Fruit fly (Drosophila melanogaster) whole organism, embryonic: ENCODE results near the gene CG34148.

Experiments
- Abd-B ChIP-seq: fragments of 200-800 bp; sonication (Bioruptor generic); optimal IDR thresholded peaks from 2 replicates; lab custom pipeline; 2018; ENCODE audit warnings: missing biosample characterization, mild to moderate bottlenecking, missing genetic modification characterization, moderate library complexity
- Atf3 ChIP-seq: fragments of 200-800 bp; sonication (Bioruptor generic); optimal IDR thresholded peaks from 3 replicates; lab custom pipeline; 2016; ENCODE audit warnings: missing biosample characterization, missing genetic modification characterization
- BEAF-32 ChIP-seq: fragments of 200-800 bp; sonication (Bioruptor generic); optimal IDR thresholded peaks from 3 replicates; lab custom pipeline; 2017; ENCODE audit warnings: missing biosample characterization, missing genetic modification characterization, mild to moderate bottlenecking, moderate library complexity, missing genetic modification reagents
- Bgb ChIP-seq: fragments of 200-800 bp; sonication (Bioruptor generic); IDR thresholded peaks from 2 replicates; pipeline ENCODE4 v1.3.6; 2022; ENCODE audit warnings: missing biosample characterization, missing genetic modification characterization; ENCODE audit not compliant: partially characterized antibody
- Blimp-1 ChIP-seq: fragments of 200-800 bp; sonication (Bioruptor generic); optimal IDR thresholded peaks from 3 replicates; lab custom pipeline; 2018; ENCODE audit warnings: missing biosample characterization, missing genetic modification characterization, mild to moderate bottlenecking, moderate library complexity, missing genetic modification reagents
- CG10274 ChIP-seq: fragments of 200-800 bp; sonication (Bioruptor generic); optimal IDR thresholded peaks from 3 replicates; lab custom pipeline; 2017; ENCODE audit warnings: missing biosample characterization, mild to moderate bottlenecking, missing genetic modification characterization
- CG10565 ChIP-seq: fragments of 200-800 bp; sonication (Bioruptor generic); optimal IDR thresholded peaks from 3 replicates; lab custom pipeline; 2016; ENCODE audit warnings: missing biosample characterization, mild to moderate bottlenecking, missing genetic modification characterization
- CG14014 ChIP-seq: fragments of 200-800 bp; sonication (Bioruptor generic); IDR thresholded peaks from 2 replicates; pipeline ENCODE4 v1.3.6; 2022; ENCODE audit warnings: missing biosample characterization, missing genetic modification characterization
- CG15073 ChIP-seq: fragments of 200-800 bp; sonication (Bioruptor generic); optimal IDR thresholded peaks from 2 replicates; lab custom pipeline; 2016; ENCODE audit warnings: missing biosample characterization, missing genetic modification characterization
- CG1529 ChIP-seq: fragments of 200-800 bp; sonication (Bioruptor generic); optimal IDR thresholded peaks from 3 replicates; lab custom pipeline; 2018; ENCODE audit warnings: missing biosample characterization, missing genetic modification characterization
- CG1603 ChIP-seq: fragments of 200-800 bp; sonication (Bioruptor generic); optimal IDR thresholded peaks from 2 replicates; lab custom pipeline; 2019; ENCODE audit warnings: missing biosample characterization, mild to moderate bottlenecking, missing genetic modification characterization, moderate library complexity
- CG17385 ChIP-seq: fragments of 200-800 bp; sonication (Bioruptor generic); optimal IDR thresholded peaks from 3 replicates; lab custom pipeline; 2018; ENCODE audit warnings: missing biosample characterization, mild to moderate bottlenecking, missing genetic modification characterization
- CG17912 ChIP-seq: fragments of 200-800 bp; sonication (Bioruptor generic); optimal IDR thresholded peaks from 2 replicates; lab custom pipeline; 2018; ENCODE audit warnings: missing biosample characterization, mild to moderate bottlenecking, missing genetic modification characterization
- CG1832 ChIP-seq: fragments of 200-800 bp; sonication (Bioruptor generic); optimal IDR thresholded peaks from 2 replicates; lab custom pipeline; 2017; ENCODE audit warnings: missing biosample characterization, mild to moderate bottlenecking, missing genetic modification characterization, inconsistent platforms
- CG2712 ChIP-seq: fragments of 200-800 bp; optimal IDR thresholded peaks from 3 replicates; lab custom pipeline; 2019; ENCODE audit warnings: missing biosample characterization, mild to moderate bottlenecking, missing genetic modification characterization, moderate library complexity
- CG2889 ChIP-seq: fragments of 200-800 bp; sonication (Bioruptor generic); IDR thresholded peaks from 3 replicates; pipeline ENCODE4 v1.3.6; 2022; ENCODE audit warnings: missing biosample characterization, missing genetic modification characterization
- CG33213 ChIP-seq: fragments of 200-800 bp; sonication (Bioruptor generic); optimal IDR thresholded peaks from 3 replicates; lab custom pipeline; 2016; ENCODE audit warnings: missing biosample characterization, missing genetic modification characterization
- CG5180 ChIP-seq: fragments of 200-800 bp; sonication (Bioruptor generic); optimal IDR thresholded peaks from 3 replicates; lab custom pipeline; 2017; ENCODE audit warnings: missing biosample characterization, missing genetic modification characterization, mild to moderate bottlenecking, moderate library complexity, missing genetic modification reagents
- CG5245 ChIP-seq: fragments of 200-800 bp; sonication (Bioruptor generic); optimal IDR thresholded peaks from 3 replicates; lab custom pipeline; 2016; ENCODE audit warnings: missing biosample characterization, missing genetic modification characterization
- CG6175 ChIP-seq: fragments of 200-800 bp; sonication (Bioruptor generic); IDR thresholded peaks from 3 replicates; pipeline ENCODE4 v1.3.6; 2022; ENCODE audit warnings: missing biosample characterization, missing genetic modification characterization
- CG7357 ChIP-seq: fragments of 200-800 bp; sonication (Bioruptor generic); IDR thresholded peaks from 3 replicates; pipeline ENCODE4 v1.3.6; 2022; ENCODE audit warnings: missing biosample characterization, missing genetic modification characterization
- CG7372 ChIP-seq: fragments of 200-800 bp; sonication (Bioruptor generic); IDR thresholded peaks from 2 replicates; pipeline ENCODE4 v1.3.6; 2022; ENCODE audit warnings: missing biosample characterization, missing genetic modification characterization
- CG8290 ChIP-seq, 3 experiments: fragments of 200-800 bp; sonication (Bioruptor generic); optimal IDR thresholded peaks; 2 replicates each; lab custom pipeline; 2016 to 2019; ENCODE audit warnings: missing biosample characterization in 3 of 3, missing genetic modification characterization in 3 of 3, mild to moderate bottlenecking in 2 of 3, moderate library complexity in 1 of 3
- CG8388 ChIP-seq: fragments of 200-800 bp; sonication (Bioruptor generic); optimal IDR thresholded peaks from 2 replicates; lab custom pipeline; 2019; ENCODE audit warnings: missing biosample characterization, mild to moderate bottlenecking, missing genetic modification characterization, moderate library complexity
- D ChIP-seq, 2 experiments: fragments of 200-800 bp in 1 of 2; fragments of >200 bp in 1 of 2; sonication (Bioruptor generic) in 1 of 2; optimal IDR thresholded peaks; 2 replicates in 1 of 2; 3 replicates in 1 of 2; lab custom pipeline; 2017; ENCODE audit warnings: mild to moderate bottlenecking in 1 of 2, missing biosample characterization in 1 of 2, missing genetic modification characterization in 1 of 2, missing genetic modification reagents in 1 of 2
- D19B ChIP-seq: fragments of 200-800 bp; sonication (Bioruptor generic); optimal IDR thresholded peaks from 2 replicates; lab custom pipeline; 2017; ENCODE audit warnings: missing biosample characterization, mild to moderate bottlenecking, missing genetic modification characterization
- Dip2 ChIP-seq: fragments of 200-800 bp; sonication (Bioruptor generic); IDR thresholded peaks from 2 replicates; pipeline ENCODE4 v1.3.6; 2022; ENCODE audit warnings: missing biosample characterization, missing genetic modification characterization
- Gug ChIP-seq: fragments of 200-800 bp; sonication (Bioruptor generic); IDR thresholded peaks from 4 replicates; pipeline ENCODE4 v1.3.6; 2022; ENCODE audit warnings: missing biosample characterization, missing genetic modification characterization
- Jarid2 ChIP-seq: fragments of 200-800 bp; sonication (Bioruptor generic); optimal IDR thresholded peaks from 3 replicates; lab custom pipeline; 2017; ENCODE audit warnings: mild to moderate bottlenecking, missing biosample characterization, missing genetic modification reagents, missing genetic modification characterization
- Oaz ChIP-seq: fragments of 200-800 bp; sonication (Bioruptor generic); IDR thresholded peaks from 2 replicates; pipeline ENCODE4 v1.3.6; 2022; ENCODE audit warnings: missing biosample characterization, missing genetic modification characterization
- Ravus ChIP-seq: fragments of 200-800 bp; sonication (Bioruptor generic); IDR thresholded peaks from 2 replicates; pipeline ENCODE4 v1.3.6; 2022; ENCODE audit warnings: missing biosample characterization, missing genetic modification characterization
- Scr ChIP-seq: fragments of 200-800 bp; sonication (Bioruptor generic); IDR thresholded peaks from 2 replicates; pipeline ENCODE4 v1.3.6; 2022; ENCODE audit warnings: missing biosample characterization, missing genetic modification characterization; ENCODE audit not compliant: partially characterized antibody
- Sry-β ChIP-seq: fragments of 200-800 bp; sonication (Bioruptor generic); optimal IDR thresholded peaks from 2 replicates; lab custom pipeline; 2018; ENCODE audit warnings: missing biosample characterization, mild to moderate bottlenecking, missing genetic modification characterization, moderate library complexity
- Tbp ChIP-seq: fragments of >200 bp; optimal IDR thresholded peaks from 2 replicates; lab custom pipeline; 2018; ENCODE audit warnings: missing biosample characterization, missing genetic modification characterization
- ab ChIP-seq: fragments of 200-800 bp; sonication (Bioruptor generic); optimal IDR thresholded peaks from 2 replicates; lab custom pipeline; 2016; ENCODE audit warnings: missing biosample characterization, missing genetic modification characterization
- ap ChIP-seq: fragments of 200-800 bp; sonication (Bioruptor generic); IDR thresholded peaks from 2 replicates; pipeline ENCODE4 v1.3.6; 2022; ENCODE audit warnings: missing biosample characterization, missing genetic modification characterization
- chif ChIP-seq, 2 experiments: fragments of 200-800 bp; sonication (Bioruptor generic); optimal IDR thresholded peaks; 3 replicates each; lab custom pipeline; 2016; ENCODE audit warnings: missing biosample characterization in 2 of 2, missing genetic modification characterization in 2 of 2
- crol ChIP-seq: fragments of 200-800 bp; sonication (Bioruptor generic); IDR thresholded peaks from 2 replicates; pipeline ENCODE4 v1.3.6; 2022; ENCODE audit warnings: missing biosample characterization, missing genetic modification characterization
- cwo ChIP-seq: fragments of 200-800 bp; sonication (Bioruptor generic); optimal IDR thresholded peaks from 3 replicates; lab custom pipeline; 2017; ENCODE audit warnings: missing biosample characterization, missing genetic modification characterization, mild to moderate bottlenecking, moderate library complexity, missing genetic modification reagents
- ems ChIP-seq: fragments of 200-800 bp; sonication (Bioruptor generic); optimal IDR thresholded peaks from 3 replicates; lab custom pipeline; 2016; ENCODE audit warnings: missing biosample characterization, missing genetic modification characterization
- en ChIP-seq: fragments of 200-800 bp; sonication (Bioruptor generic); optimal IDR thresholded peaks from 2 replicates; lab custom pipeline; 2016; ENCODE audit warnings: missing biosample characterization, missing genetic modification characterization
- maf-S ChIP-seq: fragments of 200-800 bp; sonication (Bioruptor generic); optimal IDR thresholded peaks from 2 replicates; lab custom pipeline; 2016; ENCODE audit warnings: missing biosample characterization, missing genetic modification characterization
- mld ChIP-seq: fragments of 200-800 bp; sonication (Bioruptor generic); IDR thresholded peaks from 3 replicates; pipeline ENCODE4 v1.3.6; 2022; ENCODE audit warnings: missing biosample characterization, missing genetic modification characterization; ENCODE audit not compliant: partially characterized antibody
- sna ChIP-seq: fragments of 200-800 bp; sonication (Bioruptor generic); IDR thresholded peaks from 2 replicates; pipeline ENCODE4 v1.3.6; 2022; ENCODE audit warnings: missing biosample characterization, missing genetic modification characterization; ENCODE audit not compliant: partially characterized antibody
- sqz ChIP-seq: fragments of 200-800 bp; sonication (Bioruptor generic); optimal IDR thresholded peaks from 3 replicates; lab custom pipeline; 2018; ENCODE audit warnings: missing biosample characterization, mild to moderate bottlenecking, missing genetic modification characterization
- ssp ChIP-seq: fragments of 200-800 bp; sonication (Bioruptor generic); IDR thresholded peaks from 2 replicates; pipeline ENCODE4 v1.3.6; 2022; ENCODE audit warnings: missing biosample characterization, missing genetic modification characterization
- vvl ChIP-seq: fragments of 200-800 bp; sonication (Bioruptor generic); IDR thresholded peaks from 2 replicates; pipeline ENCODE4 v1.3.6; 2022; ENCODE audit warnings: missing biosample characterization, missing genetic modification characterization
- wdn ChIP-seq: fragments of 200-800 bp; sonication (Bioruptor generic); IDR thresholded peaks from 2 replicates; pipeline ENCODE4 v1.3.6; 2022; ENCODE audit warnings: missing biosample characterization, missing genetic modification characterization
- zf30C ChIP-seq: fragments of 200-800 bp; sonication (Bioruptor generic); optimal IDR thresholded peaks from 3 replicates; lab custom pipeline; 2018; ENCODE audit warnings: missing biosample characterization, mild to moderate bottlenecking, missing genetic modification characterization

The CG34148 gene

DNA sequence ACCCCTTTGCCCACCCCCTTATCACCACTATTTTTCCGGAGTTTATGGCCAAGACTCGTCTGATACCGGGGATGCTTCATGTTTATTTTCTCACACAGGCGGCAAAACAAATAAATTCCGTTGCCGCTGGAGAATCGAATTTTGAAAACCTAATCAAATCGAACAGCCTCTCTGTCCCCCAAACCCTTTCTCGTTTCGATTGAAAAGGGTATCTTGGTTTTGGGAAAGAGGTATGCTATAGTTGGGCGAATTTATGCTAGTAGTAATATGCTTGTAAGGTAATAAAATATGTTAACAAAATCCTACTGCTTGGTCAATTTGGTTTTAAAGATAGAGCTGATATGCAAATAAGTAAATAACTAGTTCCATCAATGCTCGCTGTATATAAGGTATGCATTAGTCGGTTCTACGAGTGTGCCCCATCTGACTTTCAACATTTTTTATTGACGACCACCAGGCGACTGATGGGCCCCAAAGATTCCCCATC is 50.4 kb downstream of the CG34148 start (continued):
- TF ChIP-seq D (optimal IDR thresholded peaks at IDR 0.05; lab: Kevin White, UChicago) (no peak), D (GFP tag; optimal IDR thresholded peaks at IDR 0.05; lab: Kevin White, UChicago) (peak; percentile 79), wdn (GFP tag; lab: Robert Waterston, UW) (0 out of 2 replicates have a peak, but pooled peaks have one; percentile 9), CG1603 (tag; lab: Kevin White, UChicago) (peak; percentile 93), CG10274 (no peak), Gug (peak; percentile 62; the same call in 3 of the 4 replicates), CG6175 (GFP tag; lab: Robert Waterston, UW) (no peak), sqz (GFP tag; lab: Kevin White, UChicago) (peak; percentile 50), zf30C (GFP tag; lab: Kevin White, UChicago) (no peak), vvl (peak; percentile 87), Scr (GFP tag; lab: Robert Waterston, UW) (no peak), Sry-β (no peak), CG17912 (GFP tag; lab: Kevin White, UChicago) (no peak), CG7372 (GFP tag; lab: Robert Waterston, UW) (peak; percentile 42; the same call in 1 of the 2 replicates), Blimp-1 (GFP tag; lab: Kevin White, UChicago) (peak; percentile 79), CG8388 (GFP tag; lab: Kevin White, UChicago) (peak; percentile 83), CG7357 (GFP tag; lab: Robert Waterston, UW) (peak; percentile 48; the same call in 1 of the 3 replicates), cwo (GFP tag; lab: Kevin White, UChicago) (no peak), sna (GFP tag; lab: Robert Waterston, UW) (no peak), ems (GFP tag; lab: Kevin White, UChicago) (peak; percentile 43), CG5180 (GFP tag; lab: Kevin White, UChicago) (peak; percentile 1), Dip2 (GFP tag; lab: Robert Waterston, UW) (no peak), Tbp (no peak), CG14014 (GFP tag; lab: Robert Waterston, UW) (0 out of 2 replicates have a peak, but pooled peaks have one; percentile 25), CG1529 (GFP tag; lab: Kevin White, UChicago) (peak; percentile 76), Ravus (GFP tag; lab: Robert Waterston, UW) (no peak), CG8290 (GFP tag; optimal IDR thresholded peaks at IDR 0.05; lab: Kevin White, UChicago) (peak; percentile 8), CG8290 (tag; optimal IDR thresholded peaks at IDR 0.05; lab: Kevin White, UChicago) (peak in 1 of 2 experiments; percentile 54), chif (GFP tag; optimal IDR thresholded peaks at IDR 0.05; lab: Kevin White, UChicago) (peak; percentile 78 to 91), mld (GFP tag; lab: Robert Waterston, UW) (peak; percentile 54; the same call in 1 of the 3 replicates), maf-S (GFP tag; lab: Kevin White, UChicago) (no peak), Abd-B (GFP tag; lab: Kevin White, UChicago) (peak; percentile 82), ssp (GFP tag; lab: Robert Waterston, UW) (peak; percentile 81), Bgb (GFP tag; lab: Robert Waterston, UW) (no peak), CG33213 (GFP tag; lab: Kevin White, UChicago) (peak; percentile 55), CG2712 (tag; lab: Kevin White, UChicago) (peak; percentile 94), CG5245 (GFP tag; lab: Kevin White, UChicago) (peak; percentile 50), D19B (peak; percentile 82), Jarid2 (GFP tag; lab: Kevin White, UChicago) (no peak), ab (peak; percentile 53), Oaz (GFP tag; lab: Robert Waterston, UW) (no peak), Atf3 (peak; percentile 81), CG17385 (GFP tag; lab: Kevin White, UChicago) (peak; percentile 58), en (GFP tag; lab: Kevin White, UChicago) (peak; percentile 37), crol (GFP tag; lab: Robert Waterston, UW) (no peak; the same call in 1 of the 2 replicates), CG10565 (GFP tag; lab: Kevin White, UChicago) (peak; percentile 37), BEAF-32 (GFP tag; lab: Kevin White, UChicago) (no peak), CG1832 (no peak), CG15073 (no peak), ap (peak; percentile 51; the same call in 1 of the 2 replicates), CG2889 (GFP tag; lab: Robert Waterston, UW) (peak; percentile 34; the same call in 1 of the 3 replicates)
